Fruit fly (Drosophila melanogaster): Measurements from ENCODE around the gene CG34178.

The CG34178 gene

DNA sequence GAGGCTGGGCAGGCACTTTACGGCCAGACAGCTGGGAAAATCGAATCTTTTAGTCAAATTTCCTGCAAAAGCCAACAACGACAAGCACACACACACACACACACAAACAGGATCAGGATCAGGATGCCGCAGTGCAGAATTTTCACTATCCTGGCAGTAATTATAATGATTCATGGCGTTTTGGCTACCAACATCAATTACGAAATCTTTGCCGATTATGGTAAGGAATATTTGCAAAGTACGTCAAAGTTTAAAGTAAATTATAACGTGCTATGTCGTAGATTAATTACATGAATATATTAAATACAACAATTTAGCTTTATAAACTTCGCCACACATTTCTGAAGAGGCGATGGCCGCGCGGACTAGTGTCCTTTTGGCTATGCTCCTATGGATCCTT is at the start of gene CG34178, which contains the start of gene CG34177:
Gene CG34178 (plus strand): TSS at position 301 of the 400 bp plus-strand sequence.
Gene CG34177 (plus strand): TSS at position 301 of the 400 bp plus-strand sequence.
- TF ChIP-seq CG10669 (GFP tag; optimal IDR thresholded peaks at IDR 0.05) (no peak), net (GFP tag; optimal IDR thresholded peaks at IDR 0.05) (no peak), svp (GFP tag) (peak; percentile 21), acj6 (GFP tag; optimal IDR thresholded peaks at IDR 0.05) (no peak)

- TF ChIP-seq fd85E (GFP tag; optimal IDR thresholded peaks at IDR 0.05) = no peak
- peak; percentile 98 for TF ChIP-seq svp (GFP tag)
These were observed 48.1 kb upstream of the CG34178 start, which contains the start of gene Vps53 for dm6 chr2L:4385387-4386279. TSS of gene Vps53 (minus strand) at chr2L:4386062.

DNA sequence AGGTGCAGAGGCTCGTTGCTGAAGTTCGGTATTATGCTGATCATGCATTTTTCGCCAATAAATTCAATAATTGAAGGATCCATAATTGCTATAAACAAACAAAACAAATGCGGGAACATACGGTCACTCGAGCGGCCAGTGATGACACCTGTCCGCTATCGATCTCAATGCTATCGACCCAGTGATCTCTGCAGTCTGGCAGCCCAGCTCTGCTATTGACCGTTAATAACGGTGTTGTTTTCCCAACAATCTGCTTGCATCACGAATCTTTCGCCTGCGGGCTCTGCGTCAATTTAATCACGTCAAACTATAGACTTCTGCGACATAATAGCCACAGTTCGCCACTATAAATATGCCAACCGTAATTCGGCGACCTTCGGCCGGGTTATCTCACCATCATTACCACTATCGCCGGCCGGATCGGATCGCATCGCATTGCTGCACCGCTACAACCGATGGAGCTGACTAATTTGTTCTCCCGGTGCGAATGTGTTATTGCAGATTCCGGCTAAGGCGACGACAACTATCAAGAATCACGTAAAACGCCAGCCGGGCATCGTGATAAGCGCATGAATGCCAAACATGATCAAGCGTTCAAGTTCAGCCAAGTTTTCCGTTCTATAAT is 46.7 kb upstream of the CG34178 start, which contains the start of gene Psf2:
Gene Psf2 (minus strand): TSS at position 431 of the 625 bp plus-strand sequence.
- TF ChIP-seq CG32006 (GFP tag; optimal IDR thresholded peaks at IDR 0.05) = no peak
- TF ChIP-seq Smox (GFP tag; optimal IDR thresholded peaks at IDR 0.05) = no peak
- peak; percentile 89 for TF ChIP-seq fkh (GFP tag; optimal IDR thresholded peaks at IDR 0.05)
- no peak for TF ChIP-seq CG7368 (GFP tag; optimal IDR thresholded peaks at IDR 0.05)
- no peak for TF ChIP-seq vri (GFP tag; optimal IDR thresholded peaks at IDR 0.05)
- no peak for TF ChIP-seq Blimp-1 (GFP tag; optimal IDR thresholded peaks at IDR 0.05)
- TF ChIP-seq svp (GFP tag) = peak; percentile 72
- TF ChIP-seq Sox102F (GFP tag; optimal IDR thresholded peaks at IDR 0.05) = no peak
- no peak for TF ChIP-seq dsx (GFP tag; optimal IDR thresholded peaks at IDR 0.05; ENCODE audit: poor library complexity, severe bottlenecking)

DNA sequence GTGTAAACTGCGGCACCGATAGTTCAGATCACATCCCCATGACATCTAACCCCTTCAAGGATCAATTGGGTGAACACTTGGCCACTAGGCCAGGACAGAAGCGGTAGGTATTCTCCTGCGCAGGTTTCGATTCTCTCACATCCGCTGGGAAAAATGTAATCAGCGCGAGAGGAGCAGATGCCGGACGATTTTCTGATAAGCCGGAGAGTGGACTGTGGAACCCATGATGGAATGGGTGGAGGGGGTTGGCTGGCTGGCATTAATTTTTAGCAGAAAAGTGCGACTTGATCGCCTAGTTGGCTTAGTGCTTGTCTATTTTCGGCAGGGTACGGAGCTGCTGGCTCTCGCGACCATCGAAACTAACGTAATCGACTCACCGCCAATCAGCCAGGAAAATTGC is 45.7 kb upstream of the CG34178 start, which contains the start of gene Tps1:
Gene Tps1 (plus strand): TSS at position 301 of the 400 bp plus-strand sequence.
- TF ChIP-seq fd59A (GFP tag; optimal IDR thresholded peaks at IDR 0.05) (no peak), svp (GFP tag) (peak; percentile 68), cyc (GFP tag; optimal IDR thresholded peaks at IDR 0.05) (no peak), Lpt (GFP tag; optimal IDR thresholded peaks at IDR 0.05) (no peak), lz (GFP tag; optimal IDR thresholded peaks at IDR 0.05) (no peak)

DNA sequence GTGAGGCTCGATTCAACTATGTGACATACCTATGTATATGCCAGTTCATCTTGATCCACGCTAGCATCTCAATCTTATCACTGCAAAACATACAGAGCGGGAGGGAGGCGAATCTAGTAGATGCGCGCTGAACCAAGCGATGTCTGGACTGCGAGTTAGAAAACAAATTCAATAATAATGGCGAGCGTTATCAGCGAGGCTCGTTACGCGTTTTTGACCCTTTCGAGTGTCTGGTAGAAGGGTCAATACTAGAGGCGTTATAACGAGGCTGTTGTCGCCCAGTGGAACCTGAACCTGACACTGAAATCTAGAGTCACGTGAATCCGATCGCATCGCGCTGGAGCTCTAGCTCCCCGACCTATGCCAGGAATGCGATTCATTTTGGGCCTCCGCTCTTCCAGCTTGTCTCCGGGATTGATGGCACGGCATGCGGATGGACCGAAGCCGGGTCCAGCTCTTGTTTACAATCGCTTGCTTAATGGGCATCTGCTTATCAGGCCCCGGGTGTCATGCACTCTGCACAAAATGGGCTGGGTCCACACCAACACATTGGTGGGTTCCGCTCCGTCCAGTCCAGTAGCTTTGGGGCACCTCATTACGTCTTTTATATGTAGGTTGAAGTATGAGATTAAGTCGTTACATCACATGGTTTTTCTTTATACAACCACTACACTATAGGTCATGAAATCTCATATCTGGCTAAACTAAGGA is 44.1 kb upstream of the CG34178 start:
- TF ChIP-seq Eip78C (GFP tag) (peak; percentile 42), achi (GFP tag; optimal IDR thresholded peaks at IDR 0.05) (no peak), vri (GFP tag; optimal IDR thresholded peaks at IDR 0.05) (peak; percentile 58), svp (GFP tag) (peak; percentile 97)

DNA sequence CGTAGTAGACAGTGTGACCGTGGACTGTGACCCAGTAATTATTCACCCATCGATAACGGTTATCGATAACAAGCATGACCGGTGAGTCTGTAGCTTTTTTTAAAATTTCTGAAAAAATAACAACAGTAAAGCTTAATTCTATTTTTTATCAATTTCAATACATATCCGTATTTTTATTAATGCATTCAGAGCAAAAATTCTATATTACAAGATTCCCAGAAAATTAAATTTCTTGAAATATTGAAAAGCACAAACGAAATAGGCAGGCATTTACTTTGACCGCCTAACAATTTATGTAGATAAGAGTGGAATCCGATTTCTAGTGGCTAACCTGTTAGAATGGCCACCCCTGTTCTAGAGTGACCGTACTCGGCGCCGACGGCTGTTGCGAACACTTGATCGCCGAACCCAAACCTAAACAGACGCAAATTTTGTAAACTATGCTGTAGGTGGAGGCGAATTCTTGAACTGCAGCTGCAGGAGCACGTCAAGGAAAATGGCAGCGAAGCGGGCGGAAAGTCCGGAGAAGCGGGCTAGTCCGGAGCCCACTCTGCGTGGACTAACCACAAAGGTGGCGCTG is 39.8 kb upstream of the CG34178 start, which contains the start of gene CG3652:
Gene CG3652 (minus strand): TSS at position 35 of the 580 bp plus-strand sequence.
- TF ChIP-seq Sox15 (GFP tag; optimal IDR thresholded peaks at IDR 0.05) (peak; percentile 37), lz (GFP tag; optimal IDR thresholded peaks at IDR 0.05) (peak; percentile 61), CG3032 (tag; optimal IDR thresholded peaks at IDR 0.05) (peak; percentile 56), CG6163 (GFP tag; IDR thresholded peaks at IDR 0.05) (no peak), esn (GFP tag; optimal IDR thresholded peaks at IDR 0.05) (peak; percentile 60), spab (GFP tag; optimal IDR thresholded peaks at IDR 0.05) (no peak), Sox14 (GFP tag; optimal IDR thresholded peaks at IDR 0.05) (peak; percentile 63), CG10669 (GFP tag; optimal IDR thresholded peaks at IDR 0.05) (no peak), CG11902 (GFP tag; optimal IDR thresholded peaks at IDR 0.05) (peak; percentile 26), CG31627 (GFP tag; optimal IDR thresholded peaks at IDR 0.05) (peak; percentile 62), CG11762 (GFP tag; optimal IDR thresholded peaks at IDR 0.05; ENCODE audit: insufficient read depth) (peak; percentile 37), svp (GFP tag) (peak; percentile 88), CG8119 (GFP tag; IDR thresholded peaks at IDR 0.05) (0 out of 3 replicates have a peak, but pooled peaks have one; percentile 33)
